Worm (Caenorhabditis elegans) whole organism, L4/young adult: ENCODE measurements around the gene F10E9.4.

Experiments
- W03F9.2 ChIP-seq: fragments of 150-350 bp; optimal IDR thresholded peaks from 2 replicates; lab custom pipeline; 2014; ENCODE audit warnings: missing biosample characterization, missing genetic modification characterization
- dao-5 ChIP-seq: sonication (generic microtip); optimal IDR thresholded peaks from 2 replicates; lab custom pipeline; 2016; ENCODE audit warnings: missing genotype, missing genetic modification characterization, moderate library complexity, missing compliant biosample characterization
- him-1 ChIP-seq: sonication (generic microtip); optimal IDR thresholded peaks from 2 replicates; lab custom pipeline; 2016; ENCODE audit warnings: missing genotype, missing genetic modification reagents, missing genetic modification characterization, missing compliant biosample characterization

ce11 chrIII:8354644-8355461, 46.5 kb downstream of the F10E9.4 start, which contains the start of gene unc-116:
- TF ChIP-seq dao-5 (tag; lab: Kevin White, UChicago) (no peak), W03F9.2 (tag; lab: Kevin White, UChicago) (no peak), him-1 (tag; lab: Kevin White, UChicago) (peak; percentile 17)
